Fruit fly (Drosophila melanogaster) S2 (cell line): ENCODE data around the gene CG15628.

Experiments used
- CG8478 ChIP-seq: fragments of >200 bp; optimal IDR thresholded peaks from 2 replicates; lab custom pipeline; 2018
- CTCF ChIP-seq, 2 experiments: fragments of >200 bp; optimal IDR thresholded peaks; 2 replicates each; lab custom pipeline; 2018

- TF ChIP-seq CTCF (optimal IDR thresholded peaks at IDR 0.05; lab: Kevin White, UChicago) (no peak), CG8478 (lab: Kevin White, UChicago) (no peak)
Measured at dm6 chr2L:4856118-4856517, 34.5 kb downstream of the CG15628 start.
